Fruit fly (Drosophila melanogaster): ENCODE results near the gene Tspo.
A peak's percentile ranks its signal among the peaks of the same experiment; 100 is the strongest.

Gene Tspo

DNA sequence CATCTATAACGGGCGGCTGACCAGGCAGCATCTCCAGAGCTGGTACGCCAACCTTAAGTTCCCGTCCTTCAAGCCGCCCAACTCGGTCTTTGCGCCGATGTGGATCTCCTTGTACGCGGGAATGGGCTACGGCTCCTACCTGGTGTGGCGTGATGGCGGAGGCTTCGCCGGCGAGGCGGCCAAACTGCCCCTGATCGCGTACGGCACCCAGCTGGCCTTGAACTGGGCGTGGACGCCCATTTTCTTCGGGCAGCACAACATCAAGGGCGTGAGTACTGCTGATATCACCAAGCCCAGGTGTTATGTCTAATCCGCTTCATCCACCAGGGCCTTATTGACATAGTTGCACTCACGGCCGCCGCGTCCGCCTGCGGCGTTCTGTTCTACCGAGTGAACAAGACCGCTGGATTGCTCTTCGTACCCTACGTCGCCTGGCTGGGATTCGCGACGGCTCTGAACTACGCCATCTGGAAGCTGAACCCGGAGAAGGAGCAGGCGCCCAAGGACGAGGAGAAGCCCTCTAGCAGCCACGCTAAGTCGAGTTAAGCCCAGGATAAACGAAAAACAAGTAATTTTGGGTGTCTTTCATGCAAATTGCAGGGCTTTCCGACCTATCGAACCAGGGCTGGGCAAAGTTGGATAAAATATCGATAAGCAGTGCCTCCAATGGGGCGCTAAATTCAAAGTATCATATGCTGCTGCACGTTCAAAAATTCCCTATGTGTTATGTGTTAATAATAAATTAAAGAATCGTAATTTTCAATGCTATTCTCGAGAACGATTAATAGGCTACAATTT lies 557 bp downstream of the Tspo start, which contains the start of gene rempA (continued):
- TF ChIP-seq B-H1 (GFP tag; IDR thresholded peaks at IDR 0.05): no peak
- no peak for TF ChIP-seq CG15696 (tag; optimal IDR thresholded peaks at IDR 0.05)
- TF ChIP-seq klu (GFP tag; IDR thresholded peaks at IDR 0.05): no peak
- TF ChIP-seq odd (GFP tag; optimal IDR thresholded peaks at IDR 0.05): no peak
- peak; percentile 54 for TF ChIP-seq Ets65A (GFP tag)
- no peak for TF ChIP-seq Chrac-16 (GFP tag; optimal IDR thresholded peaks at IDR 0.05)
- TF ChIP-seq hbn (GFP tag; IDR thresholded peaks at IDR 0.05; ENCODE audit: partially characterized antibody): peak; percentile 47
- no peak for TF ChIP-seq CG9215 (GFP tag; IDR thresholded peaks at IDR 0.05)
- TF ChIP-seq CG6254 (GFP tag; optimal IDR thresholded peaks at IDR 0.05): no peak
- TF ChIP-seq pros (GFP tag; optimal IDR thresholded peaks at IDR 0.05): no peak
- peak; percentile 74 for TF ChIP-seq unc-4 (GFP tag; IDR thresholded peaks at IDR 0.05; ENCODE audit: partially characterized antibody)
- TF ChIP-seq Doc3 (GFP tag; IDR thresholded peaks at IDR 0.05; ENCODE audit: partially characterized antibody): peak; percentile 60
- TF ChIP-seq Doc2 (GFP tag; IDR thresholded peaks at IDR 0.05): no peak
- TF ChIP-seq cg (GFP tag; optimal IDR thresholded peaks at IDR 0.05): no peak
- no peak for TF ChIP-seq zf30C (GFP tag; optimal IDR thresholded peaks at IDR 0.05)
- TF ChIP-seq emc (GFP tag; optimal IDR thresholded peaks at IDR 0.05): no peak
- TF ChIP-seq Ssrp (tag; optimal IDR thresholded peaks at IDR 0.05): no peak
- no peak for TF ChIP-seq crol (GFP tag; IDR thresholded peaks at IDR 0.05)
- no peak for TF ChIP-seq Gug (GFP tag; IDR thresholded peaks at IDR 0.05)
- TF ChIP-seq h (optimal IDR thresholded peaks at IDR 0.05): no peak
- TF ChIP-seq Mes4 (GFP tag; optimal IDR thresholded peaks at IDR 0.05): no peak
- TF ChIP-seq MESR4 (GFP tag; optimal IDR thresholded peaks at IDR 0.05): peak; percentile 35
- no peak for TF ChIP-seq ind (GFP tag; optimal IDR thresholded peaks at IDR 0.05)
- no peak for TF ChIP-seq croc (GFP tag; conservative IDR thresholded peaks at IDR 0.05)
- TF ChIP-seq HLH4C (GFP tag; IDR thresholded peaks at IDR 0.05; ENCODE audit: partially characterized antibody): peak; percentile 60; the same call in 2 of the 3 replicates
- no peak for TF ChIP-seq schlank (tag; optimal IDR thresholded peaks at IDR 0.05)
- TF ChIP-seq eyg (GFP tag; optimal IDR thresholded peaks at IDR 0.05): no peak
- TF ChIP-seq Sox100B (GFP tag; optimal IDR thresholded peaks at IDR 0.05): no peak
- TF ChIP-seq amos (GFP tag; IDR thresholded peaks at IDR 0.05; ENCODE audit: partially characterized antibody): peak; percentile 69
- TF ChIP-seq CG8290 (GFP tag; optimal IDR thresholded peaks at IDR 0.05): no peak
- no peak for TF ChIP-seq CG8290 (tag; optimal IDR thresholded peaks at IDR 0.05)
- no peak for TF ChIP-seq sr (GFP tag; IDR thresholded peaks at IDR 0.05)
- no peak for TF ChIP-seq CG12299 (tag; optimal IDR thresholded peaks at IDR 0.05)
- TF ChIP-seq z (GFP tag; IDR thresholded peaks at IDR 0.05): no peak
- TF ChIP-seq CG5953 (GFP tag; IDR thresholded peaks at IDR 0.05): no peak
- no peak for TF ChIP-seq CG6175 (GFP tag; IDR thresholded peaks at IDR 0.05)
- TF ChIP-seq vfl (GFP tag; optimal IDR thresholded peaks at IDR 0.05): no peak
- no peak for TF ChIP-seq CG2875 (GFP tag; optimal IDR thresholded peaks at IDR 0.05)
- peak; percentile 53; the same call in 1 of the 3 replicates for TF ChIP-seq CG7963 (GFP tag; IDR thresholded peaks at IDR 0.05; ENCODE audit: partially characterized antibody)
- no peak for TF ChIP-seq CG17361 (GFP tag; IDR thresholded peaks at IDR 0.05)
- no peak for TF ChIP-seq fd3F (GFP tag; optimal IDR thresholded peaks at IDR 0.05)
- TF ChIP-seq CG9609 (GFP tag; optimal IDR thresholded peaks at IDR 0.05): no peak
- no peak for TF ChIP-seq CG30431 (GFP tag; optimal IDR thresholded peaks at IDR 0.05)
- TF ChIP-seq eve (GFP tag; optimal IDR thresholded peaks at IDR 0.05): no peak
- no peak for TF ChIP-seq Kr (GFP tag; optimal IDR thresholded peaks at IDR 0.05)
- peak; percentile 51 for TF ChIP-seq CG2116 (GFP tag; optimal IDR thresholded peaks at IDR 0.05)
- TF ChIP-seq zen2 (GFP tag; IDR thresholded peaks at IDR 0.05; ENCODE audit: partially characterized antibody): peak; percentile 32; the same call in 1 of the 3 replicates
- no peak for TF ChIP-seq slp2 (GFP tag; optimal IDR thresholded peaks at IDR 0.05)
- TF ChIP-seq CG18599 (GFP tag; optimal IDR thresholded peaks at IDR 0.05): no peak
- no peak for TF ChIP-seq ase (GFP tag; IDR thresholded peaks at IDR 0.05)
